Fruit fly (Drosophila melanogaster) whole organism, embryonic: ENCODE results near the gene mRpS35.

Experiments used
- CG10543 ChIP-seq: fragments of 200-800 bp; sonication (Bioruptor generic); optimal IDR thresholded peaks from 3 replicates; lab custom pipeline; 2017; ENCODE audit warnings: missing biosample characterization, mild to moderate bottlenecking, missing genetic modification characterization, moderate library complexity
- CG11247 ChIP-seq: fragments of 200-800 bp; sonication (Bioruptor generic); IDR thresholded peaks from 2 replicates; pipeline ENCODE4 v1.3.6; 2022; ENCODE audit warnings: missing biosample characterization, missing genetic modification characterization
- CG12071 ChIP-seq: fragments of 200-800 bp; sonication (Bioruptor generic); optimal IDR thresholded peaks from 3 replicates; lab custom pipeline; 2018; ENCODE audit warnings: missing biosample characterization, mild to moderate bottlenecking, missing genetic modification characterization
- CG12942 ChIP-seq: fragments of 200-800 bp; sonication (Bioruptor generic); optimal IDR thresholded peaks from 3 replicates; lab custom pipeline; 2016; ENCODE audit warnings: missing biosample characterization, missing genetic modification characterization
- CG17385 ChIP-seq: fragments of 200-800 bp; sonication (Bioruptor generic); optimal IDR thresholded peaks from 3 replicates; lab custom pipeline; 2018; ENCODE audit warnings: missing biosample characterization, mild to moderate bottlenecking, missing genetic modification characterization
- CG1792 ChIP-seq: fragments of 200-800 bp; sonication (Bioruptor generic); optimal IDR thresholded peaks from 2 replicates; lab custom pipeline; 2016; ENCODE audit warnings: missing biosample characterization, missing genetic modification characterization
- CG18476 ChIP-seq: fragments of 200-800 bp; sonication (Bioruptor generic); optimal IDR thresholded peaks from 2 replicates; lab custom pipeline; 2016; ENCODE audit warnings: missing biosample characterization, mild to moderate bottlenecking, missing genetic modification characterization
- CG31365 ChIP-seq: fragments of 200-800 bp; sonication (Bioruptor generic); optimal IDR thresholded peaks from 2 replicates; lab custom pipeline; 2018; ENCODE audit warnings: missing biosample characterization, mild to moderate bottlenecking, missing genetic modification characterization
- CG3281 ChIP-seq: fragments of 200-800 bp; sonication (Bioruptor generic); optimal IDR thresholded peaks from 3 replicates; lab custom pipeline; 2017; ENCODE audit warnings: missing biosample characterization, mild to moderate bottlenecking, missing genetic modification characterization
- CG42726 ChIP-seq: fragments of 200-800 bp; sonication (Bioruptor generic); IDR thresholded peaks from 2 replicates; pipeline ENCODE4 v1.3.6; 2022; ENCODE audit warnings: missing biosample characterization, missing genetic modification characterization; ENCODE audit not compliant: partially characterized antibody
- CG4404 ChIP-seq: fragments of 200-800 bp; sonication (Bioruptor generic); IDR thresholded peaks from 2 replicates; pipeline ENCODE4 v1.3.6; 2022; ENCODE audit warnings: missing biosample characterization, missing genetic modification characterization
- CG4820 ChIP-seq: fragments of 200-800 bp; sonication (Bioruptor generic); optimal IDR thresholded peaks from 3 replicates; lab custom pipeline; 2016; ENCODE audit warnings: missing biosample characterization, missing genetic modification characterization
- CG6272 ChIP-seq: fragments of 200-800 bp; sonication (Bioruptor generic); IDR thresholded peaks from 2 replicates; pipeline ENCODE4 v1.3.6; 2022; ENCODE audit warnings: missing biosample characterization, missing genetic modification characterization
- CG7745 ChIP-seq: fragments of 200-800 bp; sonication (Bioruptor generic); optimal IDR thresholded peaks from 2 replicates; lab custom pipeline; 2018; ENCODE audit warnings: missing biosample characterization, mild to moderate bottlenecking, missing genetic modification characterization, moderate library complexity
- CG8089 ChIP-seq: fragments of 200-800 bp; sonication (Bioruptor generic); optimal IDR thresholded peaks from 3 replicates; lab custom pipeline; 2016; ENCODE audit warnings: missing biosample characterization, missing genetic modification characterization
- CG8944 ChIP-seq: fragments of 200-800 bp; sonication (Bioruptor generic); optimal IDR thresholded peaks from 3 replicates; lab custom pipeline; 2016; ENCODE audit warnings: missing biosample characterization, missing genetic modification characterization
- CG9215 ChIP-seq: fragments of 200-800 bp; sonication (Bioruptor generic); IDR thresholded peaks from 2 replicates; pipeline ENCODE4 v1.3.6; 2022; ENCODE audit warnings: missing biosample characterization, missing genetic modification characterization
- Deaf1 ChIP-seq: fragments of 200-800 bp; optimal IDR thresholded peaks from 3 replicates; lab custom pipeline; 2019; ENCODE audit warnings: missing biosample characterization, mild to moderate bottlenecking, missing genetic modification characterization, moderate library complexity
- H15 ChIP-seq: fragments of 200-800 bp; sonication (Bioruptor generic); IDR thresholded peaks from 3 replicates; pipeline ENCODE4 v1.3.6; 2022; ENCODE audit warnings: missing biosample characterization, missing genetic modification characterization
- HmgZ ChIP-seq: fragments of 200-800 bp; sonication (Bioruptor generic); optimal IDR thresholded peaks from 2 replicates; lab custom pipeline; 2018; ENCODE audit warnings: missing biosample characterization, mild to moderate bottlenecking, missing genetic modification characterization
- Hr3 ChIP-seq: fragments of 200-800 bp; sonication (Bioruptor generic); optimal IDR thresholded peaks from 3 replicates; lab custom pipeline; 2016; ENCODE audit warnings: missing biosample characterization, missing genetic modification characterization
- Med ChIP-seq: fragments of 200-800 bp; sonication (Bioruptor generic); peaks from one replicate; lab custom pipeline; 2016; ENCODE audit warnings: missing biosample characterization, missing genetic modification characterization, mild to moderate bottlenecking, inconsistent platforms, moderate library complexity
- NFAT ChIP-seq: fragments of 200-800 bp; sonication (Bioruptor generic); IDR thresholded peaks from 2 replicates; pipeline ENCODE4 v1.3.6; 2022; ENCODE audit warnings: missing biosample characterization, missing genetic modification characterization
- Nf-YA ChIP-seq: fragments of 200-800 bp; sonication (Bioruptor generic); IDR thresholded peaks from 2 replicates; pipeline ENCODE4 v1.3.6; 2022; ENCODE audit warnings: missing biosample characterization, missing genetic modification characterization
- Oli ChIP-seq: fragments of 200-800 bp; sonication (Bioruptor generic); optimal IDR thresholded peaks from 2 replicates; lab custom pipeline; 2018; ENCODE audit warnings: missing biosample characterization, mild to moderate bottlenecking, missing genetic modification characterization, moderate library complexity
- Sox100B ChIP-seq: fragments of 200-800 bp; sonication (Bioruptor generic); optimal IDR thresholded peaks from 3 replicates; lab custom pipeline; 2018; ENCODE audit warnings: missing biosample characterization, mild to moderate bottlenecking, missing genetic modification characterization
- Sox102F ChIP-seq: fragments of 200-800 bp; sonication (Bioruptor generic); optimal IDR thresholded peaks from 2 replicates; lab custom pipeline; 2018; ENCODE audit warnings: missing biosample characterization, mild to moderate bottlenecking, missing genetic modification characterization, moderate library complexity
- Sry-β ChIP-seq: fragments of 200-800 bp; sonication (Bioruptor generic); optimal IDR thresholded peaks from 2 replicates; lab custom pipeline; 2018; ENCODE audit warnings: missing biosample characterization, mild to moderate bottlenecking, missing genetic modification characterization, moderate library complexity
- Ssrp ChIP-seq: fragments of 200-800 bp; sonication (Bioruptor generic); optimal IDR thresholded peaks from 2 replicates; lab custom pipeline; 2018; ENCODE audit warnings: missing biosample characterization, mild to moderate bottlenecking, missing genetic modification characterization, moderate library complexity
- Tbp ChIP-seq: fragments of >200 bp; optimal IDR thresholded peaks from 2 replicates; lab custom pipeline; 2018; ENCODE audit warnings: missing biosample characterization, missing genetic modification characterization
- chif ChIP-seq, 2 experiments: fragments of 200-800 bp; sonication (Bioruptor generic); optimal IDR thresholded peaks; 3 replicates each; lab custom pipeline; 2016; ENCODE audit warnings: missing biosample characterization in 2 of 2, missing genetic modification characterization in 2 of 2
- crc ChIP-seq: fragments of 200-800 bp; sonication (Bioruptor generic); optimal IDR thresholded peaks from 2 replicates; lab custom pipeline; 2016; ENCODE audit warnings: missing biosample characterization, missing genetic modification characterization
- cwo ChIP-seq: fragments of 200-800 bp; sonication (Bioruptor generic); optimal IDR thresholded peaks from 3 replicates; lab custom pipeline; 2017; ENCODE audit warnings: missing biosample characterization, missing genetic modification characterization, mild to moderate bottlenecking, moderate library complexity, missing genetic modification reagents
- fd102C ChIP-seq: fragments of 200-800 bp; sonication (Bioruptor generic); optimal IDR thresholded peaks from 2 replicates; lab custom pipeline; 2018; ENCODE audit warnings: missing biosample characterization, mild to moderate bottlenecking, missing genetic modification characterization, moderate library complexity
- gem ChIP-seq: fragments of 200-800 bp; sonication (Bioruptor generic); optimal IDR thresholded peaks from 2 replicates; lab custom pipeline; 2019; ENCODE audit warnings: missing biosample characterization, mild to moderate bottlenecking, missing genetic modification characterization, moderate library complexity
- hkb ChIP-seq, 2 experiments: fragments of 200-800 bp in 1 of 2; fragments of >200 bp in 1 of 2; sonication (Bioruptor generic) in 1 of 2; IDR thresholded peaks in 1 of 2; optimal IDR thresholded peaks in 1 of 2; 2 replicates each; pipeline versions ENCODE4 v1.3.6 to Lab custom; 2017 to 2022; ENCODE audit warnings: missing biosample characterization in 1 of 2, missing genetic modification characterization in 1 of 2
- ind ChIP-seq: fragments of 200-800 bp; sonication (Bioruptor generic); optimal IDR thresholded peaks from 3 replicates; lab custom pipeline; 2016; ENCODE audit warnings: missing biosample characterization, missing genetic modification characterization
- lov ChIP-seq, 2 experiments: fragments of 200-800 bp in 1 of 2; fragments of >200 bp in 1 of 2; sonication (Bioruptor generic) in 1 of 2; IDR thresholded peaks in 1 of 2; optimal IDR thresholded peaks in 1 of 2; 2 replicates in 1 of 2; 3 replicates in 1 of 2; pipeline versions ENCODE4 v1.3.6 to Lab custom; 2017 to 2022; ENCODE audit warnings: missing biosample characterization in 1 of 2, missing genetic modification characterization in 1 of 2
- nerfin-2 ChIP-seq: fragments of 200-800 bp; sonication (Bioruptor generic); IDR thresholded peaks from 2 replicates; pipeline ENCODE4 v1.3.6; 2022; ENCODE audit warnings: missing biosample characterization, missing genetic modification characterization; ENCODE audit not compliant: partially characterized antibody
- pros ChIP-seq: fragments of 200-800 bp; sonication (Bioruptor generic); optimal IDR thresholded peaks from 3 replicates; lab custom pipeline; 2019; ENCODE audit warnings: missing biosample characterization, mild to moderate bottlenecking, missing genetic modification characterization, moderate library complexity
- ranshi ChIP-seq: fragments of 200-800 bp; sonication (Bioruptor generic); IDR thresholded peaks from 2 replicates; pipeline ENCODE4 v1.3.6; 2022; ENCODE audit warnings: missing biosample characterization, missing genetic modification characterization
- ro ChIP-seq: fragments of 200-800 bp; sonication (Bioruptor generic); IDR thresholded peaks from 2 replicates; pipeline ENCODE4 v1.3.6; 2022; ENCODE audit warnings: missing biosample characterization, missing genetic modification characterization
- scrt ChIP-seq: fragments of 200-800 bp; sonication (Bioruptor generic); optimal IDR thresholded peaks from 2 replicates; lab custom pipeline; 2018; ENCODE audit warnings: missing biosample characterization, mild to moderate bottlenecking, missing genetic modification characterization, moderate library complexity
- sens-2 ChIP-seq: fragments of 200-800 bp; sonication (Bioruptor generic); IDR thresholded peaks from 2 replicates; pipeline ENCODE4 v1.3.6; 2022; ENCODE audit warnings: missing biosample characterization, missing genetic modification characterization
- shn ChIP-seq: fragments of 200-800 bp; sonication (Bioruptor generic); optimal IDR thresholded peaks from 3 replicates; lab custom pipeline; 2016; ENCODE audit warnings: missing biosample characterization, missing genetic modification characterization
- slbo ChIP-seq: fragments of 200-800 bp; sonication (Bioruptor generic); IDR thresholded peaks from 2 replicates; pipeline ENCODE4 v1.3.6; 2022; ENCODE audit warnings: missing biosample characterization, missing genetic modification characterization
- tup ChIP-seq: fragments of 200-800 bp; sonication (Bioruptor generic); optimal IDR thresholded peaks from 2 replicates; lab custom pipeline; 2016; ENCODE audit warnings: missing biosample characterization, mild to moderate bottlenecking, missing genetic modification characterization, moderate library complexity
- unc-4 ChIP-seq: fragments of 200-800 bp; sonication (Bioruptor generic); IDR thresholded peaks from 2 replicates; pipeline ENCODE4 v1.3.6; 2022; ENCODE audit warnings: missing biosample characterization, missing genetic modification characterization; ENCODE audit not compliant: partially characterized antibody
- usp ChIP-seq: fragments of >200 bp; optimal IDR thresholded peaks from 2 replicates; lab custom pipeline; 2017; ENCODE audit warnings: missing biosample characterization, missing genetic modification characterization

Gene mRpS35

DNA sequence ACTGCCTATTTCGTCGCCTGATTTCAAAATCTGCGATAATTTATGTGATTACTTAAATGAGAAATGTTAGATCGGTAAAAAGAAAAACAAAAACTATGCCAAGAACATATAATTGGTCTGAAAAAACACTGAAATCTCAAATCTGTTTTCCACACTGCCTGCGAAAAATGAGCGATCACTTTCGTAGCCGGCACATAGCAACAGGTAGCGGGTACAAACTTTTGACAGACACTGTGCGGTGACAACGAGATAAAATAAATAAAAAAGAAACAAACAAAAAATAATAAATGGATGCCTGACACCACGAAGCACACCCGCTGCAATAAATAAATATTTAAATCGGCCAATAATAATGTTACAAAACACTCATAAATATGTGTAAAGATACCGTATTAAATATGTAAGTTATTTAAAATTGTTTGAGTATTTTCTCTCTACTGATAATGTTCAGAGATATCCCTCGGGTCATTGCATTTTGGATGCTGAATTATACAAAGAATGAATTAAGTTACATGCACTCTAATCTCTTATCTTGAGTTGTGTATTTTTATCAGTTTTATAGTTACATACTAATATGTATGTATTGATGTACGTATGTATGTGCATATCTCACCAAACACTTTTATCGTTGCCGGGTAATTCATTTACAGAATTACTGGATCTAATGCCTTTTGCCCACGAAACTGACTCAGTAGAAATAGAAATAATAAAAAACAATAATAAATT lies 15.5 kb upstream of the mRpS35 start (continued):
- TF ChIP-seq tup (GFP tag; lab: Kevin White, UChicago), result no peak
- peak; percentile 38; the same call in 1 of the 2 replicates for TF ChIP-seq NFAT (GFP tag; lab: Robert Waterston, UW)
- TF ChIP-seq sens-2 (GFP tag; lab: Robert Waterston, UW), result no peak
- no peak for TF ChIP-seq HmgZ (tag; lab: Kevin White, UChicago)
- TF ChIP-seq CG1792 (GFP tag; lab: Kevin White, UChicago), result no peak
- no peak for TF ChIP-seq cwo (GFP tag; lab: Kevin White, UChicago)
- TF ChIP-seq gem (tag; lab: Kevin White, UChicago), result peak; percentile 42
- TF ChIP-seq unc-4 (GFP tag; lab: Robert Waterston, UW), result no peak
- TF ChIP-seq Tbp, result no peak
- TF ChIP-seq CG7745 (tag; lab: Kevin White, UChicago), result no peak
- no peak for TF ChIP-seq ind (GFP tag; lab: Kevin White, UChicago)
- TF ChIP-seq hkb (optimal IDR thresholded peaks at IDR 0.05; lab: Kevin White, UChicago), result no peak
- 0 out of 2 replicates have a peak, but pooled peaks have one; percentile 22 for TF ChIP-seq hkb (GFP tag; IDR thresholded peaks at IDR 0.05; lab: Robert Waterston, UW)
- no peak for TF ChIP-seq ranshi (GFP tag; lab: Robert Waterston, UW)
- TF ChIP-seq chif (GFP tag; optimal IDR thresholded peaks at IDR 0.05; lab: Kevin White, UChicago), result no peak
- TF ChIP-seq Sry-β (GFP tag; lab: Kevin White, UChicago), result no peak
- TF ChIP-seq CG8089 (GFP tag; lab: Kevin White, UChicago), result no peak
- TF ChIP-seq CG3281, result no peak
- peak; percentile 19 for TF ChIP-seq CG18476 (GFP tag; lab: Kevin White, UChicago)
- no peak for TF ChIP-seq pros
- no peak for TF ChIP-seq CG12071 (GFP tag; lab: Kevin White, UChicago)
- peak; percentile 38 for TF ChIP-seq Sox102F (GFP tag; lab: Kevin White, UChicago)
- TF ChIP-seq Nf-YA (GFP tag; lab: Robert Waterston, UW), result no peak
- TF ChIP-seq Oli (tag; lab: Kevin White, UChicago), result no peak
- TF ChIP-seq ro, result no peak
- TF ChIP-seq nerfin-2 (GFP tag; lab: Robert Waterston, UW), result no peak
- TF ChIP-seq CG42726 (GFP tag; lab: Robert Waterston, UW), result no peak
- TF ChIP-seq CG6272, result no peak
- no peak for TF ChIP-seq CG12942 (GFP tag; lab: Kevin White, UChicago)
- no peak for TF ChIP-seq Ssrp (tag; lab: Kevin White, UChicago)
- no peak for TF ChIP-seq CG31365 (tag; lab: Kevin White, UChicago)
- TF ChIP-seq CG10543 (GFP tag; lab: Kevin White, UChicago), result peak; percentile 34
- TF ChIP-seq CG4404, result no peak
- TF ChIP-seq Med (GFP tag; lab: Kevin White, UChicago), result peak; percentile 88
- no peak for TF ChIP-seq CG17385
- TF ChIP-seq CG8944 (GFP tag; lab: Kevin White, UChicago), result no peak
- no peak for TF ChIP-seq CG9215 (GFP tag; lab: Robert Waterston, UW)
- TF ChIP-seq fd102C (GFP tag; lab: Kevin White, UChicago), result no peak
- TF ChIP-seq usp (GFP tag; lab: Kevin White, UChicago), result no peak
- TF ChIP-seq lov (optimal IDR thresholded peaks at IDR 0.05; lab: Kevin White, UChicago), result no peak
- TF ChIP-seq lov (GFP tag; IDR thresholded peaks at IDR 0.05; lab: Robert Waterston, UW), result no peak
- no peak for TF ChIP-seq H15
- TF ChIP-seq CG4820, result no peak
- TF ChIP-seq slbo (GFP tag; lab: Robert Waterston, UW), result peak; percentile 64
- no peak for TF ChIP-seq crc (GFP tag; lab: Kevin White, UChicago)
- TF ChIP-seq Sox100B (GFP tag; lab: Kevin White, UChicago), result no peak
- TF ChIP-seq Hr3 (GFP tag; lab: Kevin White, UChicago), result peak; percentile 3
- TF ChIP-seq CG11247 (GFP tag; lab: Robert Waterston, UW), result no peak
- peak; percentile 13 for TF ChIP-seq shn (GFP tag; lab: Kevin White, UChicago)
- no peak for TF ChIP-seq Deaf1 (tag; lab: Kevin White, UChicago)
- TF ChIP-seq scrt (GFP tag; lab: Kevin White, UChicago), result no peak
